Fruit fly (Drosophila melanogaster) whole organism, wandering third instar larva: Measurements from ENCODE around the gene CG46427.

Source experiments
- Abd-B ChIP-seq: fragments of >200 bp; optimal IDR thresholded peaks from 2 replicates; lab custom pipeline; 2017; ENCODE audit warnings: missing biosample characterization, missing genetic modification characterization
- CG32264 ChIP-seq: fragments of 200-800 bp; sonication (Bioruptor generic); optimal IDR thresholded peaks from 2 replicates; lab custom pipeline; 2016; ENCODE audit warnings: missing biosample characterization, missing genetic modification characterization
- CG9705 ChIP-seq: fragments of 200-800 bp; sonication (Bioruptor generic); optimal IDR thresholded peaks from 2 replicates; lab custom pipeline; 2018; ENCODE audit warnings: missing biosample characterization, mild to moderate bottlenecking, missing genetic modification characterization
- CrebA ChIP-seq: fragments of 200-800 bp; sonication (Bioruptor generic); optimal IDR thresholded peaks from 2 replicates; lab custom pipeline; 2016; ENCODE audit warnings: missing biosample characterization, mild to moderate bottlenecking, missing genetic modification characterization, borderline replicate concordance
- Dif ChIP-seq: fragments of 200-275, 200-300 bp; sonication (Bioruptor generic); optimal IDR thresholded peaks from 2 replicates; lab custom pipeline; 2018; ENCODE audit warnings: missing biosample characterization, missing genetic modification characterization; ENCODE audit not compliant: partially characterized antibody
- GATAd ChIP-seq: sonication (Bioruptor generic); optimal IDR thresholded peaks from 2 replicates; lab custom pipeline; 2016; ENCODE audit warnings: missing biosample characterization, missing genetic modification characterization
- HLH106 ChIP-seq: fragments of 200-800 bp; optimal IDR thresholded peaks from 3 replicates; lab custom pipeline; 2019; ENCODE audit warnings: missing biosample characterization, mild to moderate bottlenecking, missing genetic modification characterization, moderate library complexity
- Hnf4 ChIP-seq: fragments of 200-800 bp; sonication (Bioruptor generic); optimal IDR thresholded peaks from 2 replicates; lab custom pipeline; 2016; ENCODE audit warnings: missing biosample characterization, mild to moderate bottlenecking, missing genetic modification characterization
- Hr78 ChIP-seq: fragments of >200 bp; optimal IDR thresholded peaks from 2 replicates; lab custom pipeline; 2017; ENCODE audit warnings: missing biosample characterization, missing genetic modification characterization
- Hr83 ChIP-seq: fragments of 200-300 bp; sonication (Bioruptor generic); optimal IDR thresholded peaks from 2 replicates; lab custom pipeline; 2016; ENCODE audit warnings: missing biosample characterization, mild to moderate bottlenecking, missing genetic modification characterization, moderate library complexity; ENCODE audit not compliant: poor library complexity, severe bottlenecking
- Jra ChIP-seq: sonication (Bioruptor generic); optimal IDR thresholded peaks from 2 replicates; lab custom pipeline; 2016; ENCODE audit warnings: missing biosample characterization, missing genetic modification characterization
- Mio ChIP-seq: sonication (Bioruptor generic); optimal IDR thresholded peaks from 2 replicates; lab custom pipeline; 2016; ENCODE audit warnings: missing biosample characterization, missing genetic modification characterization
- Myc ChIP-seq: fragments of >200 bp; optimal IDR thresholded peaks from 2 replicates; lab custom pipeline; 2017
- N ChIP-seq: fragments of >200 bp; optimal IDR thresholded peaks from 2 replicates; lab custom pipeline; 2018; ENCODE audit warnings: missing biosample characterization, missing external identifiers, missing genetic modification characterization
- OdsH ChIP-seq: fragments of 200-800 bp; sonication (Bioruptor generic); optimal IDR thresholded peaks from 2 replicates; lab custom pipeline; 2016; ENCODE audit warnings: missing biosample characterization, mild to moderate bottlenecking, missing genetic modification characterization
- Rel ChIP-seq, 2 experiments: fragments of 200-800 bp; sonication (Bioruptor generic) in 1 of 2; optimal IDR thresholded peaks; 2 replicates in 1 of 2; 3 replicates in 1 of 2; lab custom pipeline; 2016 to 2019; ENCODE audit warnings: mild to moderate bottlenecking in 2 of 2, missing biosample characterization in 2 of 2, missing genetic modification characterization in 2 of 2, moderate library complexity in 1 of 2
- Sp1 ChIP-seq: fragments of 200-800 bp; sonication (Bioruptor generic); optimal IDR thresholded peaks from 3 replicates; lab custom pipeline; 2019; ENCODE audit warnings: missing biosample characterization, mild to moderate bottlenecking, missing genetic modification characterization, moderate library complexity
- Vsx2 ChIP-seq: fragments of 200-300, 225-300 bp; sonication (Bioruptor generic); optimal IDR thresholded peaks from 2 replicates; lab custom pipeline; 2018; ENCODE audit warnings: missing biosample characterization, missing genetic modification characterization; ENCODE audit not compliant: partially characterized antibody
- br ChIP-seq: fragments of 200-800 bp; sonication (Bioruptor generic); optimal IDR thresholded peaks from 2 replicates; lab custom pipeline; 2016; ENCODE audit warnings: missing biosample characterization, missing genetic modification characterization
- brk ChIP-seq: fragments of 200-800 bp; sonication (Bioruptor generic); optimal IDR thresholded peaks from 2 replicates; lab custom pipeline; 2016; ENCODE audit warnings: missing biosample characterization, mild to moderate bottlenecking, missing genetic modification characterization
- dl ChIP-seq, 2 experiments: fragments of 175-275, 200-275 bp in 1 of 2; fragments of 200-275 bp in 1 of 2; sonication (Bioruptor generic); optimal IDR thresholded peaks; lab custom pipeline; 2018; ENCODE audit warnings: mild to moderate bottlenecking in 2 of 2, missing biosample characterization in 2 of 2, missing genetic modification characterization in 2 of 2, moderate library complexity in 2 of 2; ENCODE audit not compliant: partially characterized antibody in 2 of 2, insufficient read depth in 1 of 2
- dmrt93B ChIP-seq: fragments of 200-800 bp; sonication (Bioruptor generic); optimal IDR thresholded peaks from 2 replicates; lab custom pipeline; 2018; ENCODE audit warnings: missing biosample characterization, mild to moderate bottlenecking, missing genetic modification characterization
- dsf ChIP-seq: sonication (Bioruptor generic); optimal IDR thresholded peaks from 2 replicates; lab custom pipeline; 2016; ENCODE audit warnings: missing biosample characterization, missing genetic modification characterization, borderline replicate concordance
- ey ChIP-seq: fragments of 200-800 bp; sonication (Bioruptor generic); optimal IDR thresholded peaks from 2 replicates; lab custom pipeline; 2016; ENCODE audit warnings: missing biosample characterization, missing genetic modification characterization
- foxo ChIP-seq, 2 experiments: fragments of 200-800 bp; sonication (Bioruptor generic); optimal IDR thresholded peaks; 2 replicates in 1 of 2; 3 replicates in 1 of 2; lab custom pipeline; 2016 to 2017; ENCODE audit warnings: missing biosample characterization in 2 of 2, missing genetic modification characterization in 2 of 2
- fru ChIP-seq: fragments of 200-800 bp; sonication (Bioruptor generic); optimal IDR thresholded peaks from 3 replicates; lab custom pipeline; 2016; ENCODE audit warnings: missing biosample characterization, mild to moderate bottlenecking, missing genetic modification characterization
- h ChIP-seq: fragments of 200-800 bp; sonication (Bioruptor generic); optimal IDR thresholded peaks from 3 replicates; lab custom pipeline; 2016; ENCODE audit warnings: missing biosample characterization, mild to moderate bottlenecking, missing genetic modification characterization
- jim ChIP-seq: fragments of 175-275, 200-325 bp; sonication (Bioruptor generic); optimal IDR thresholded peaks from 2 replicates; lab custom pipeline; 2016; ENCODE audit warnings: missing biosample characterization, mild to moderate bottlenecking, missing genetic modification characterization
- lola ChIP-seq: fragments of >200 bp; optimal IDR thresholded peaks from 2 replicates; lab custom pipeline; 2017; ENCODE audit warnings: missing biosample characterization, missing genetic modification characterization
- pan ChIP-seq: fragments of >200 bp; optimal IDR thresholded peaks from 2 replicates; lab custom pipeline; 2017
- psq ChIP-seq: fragments of 200-800 bp; sonication (Bioruptor generic); optimal IDR thresholded peaks from 3 replicates; lab custom pipeline; 2017; ENCODE audit warnings: missing biosample characterization, mild to moderate bottlenecking, missing genetic modification characterization, moderate library complexity
- rgr ChIP-seq: fragments of 200-800 bp; sonication (Bioruptor generic); optimal IDR thresholded peaks from 3 replicates; lab custom pipeline; 2016; ENCODE audit warnings: missing biosample characterization, mild to moderate bottlenecking, missing genetic modification characterization
- sage ChIP-seq: fragments of 200-800 bp; sonication (Bioruptor generic); optimal IDR thresholded peaks from 2 replicates; lab custom pipeline; 2016; ENCODE audit warnings: missing biosample characterization, mild to moderate bottlenecking, missing genetic modification characterization
- sv ChIP-seq: fragments of 200-800 bp; sonication (Bioruptor generic); optimal IDR thresholded peaks from 3 replicates; lab custom pipeline; 2016; ENCODE audit warnings: missing biosample characterization, missing genetic modification characterization
- tai ChIP-seq: sonication (Bioruptor generic); optimal IDR thresholded peaks from 2 replicates; lab custom pipeline; 2016; ENCODE audit warnings: missing biosample characterization, missing genetic modification characterization
- usp ChIP-seq: fragments of >200 bp; optimal IDR thresholded peaks from 2 replicates; lab custom pipeline; 2017; ENCODE audit warnings: missing biosample characterization, missing genetic modification characterization
- woc ChIP-seq: sonication (Bioruptor generic); optimal IDR thresholded peaks from 2 replicates; lab custom pipeline; 2016; ENCODE audit warnings: missing biosample characterization, mild to moderate bottlenecking, missing genetic modification characterization

The CG46427 gene

DNA sequence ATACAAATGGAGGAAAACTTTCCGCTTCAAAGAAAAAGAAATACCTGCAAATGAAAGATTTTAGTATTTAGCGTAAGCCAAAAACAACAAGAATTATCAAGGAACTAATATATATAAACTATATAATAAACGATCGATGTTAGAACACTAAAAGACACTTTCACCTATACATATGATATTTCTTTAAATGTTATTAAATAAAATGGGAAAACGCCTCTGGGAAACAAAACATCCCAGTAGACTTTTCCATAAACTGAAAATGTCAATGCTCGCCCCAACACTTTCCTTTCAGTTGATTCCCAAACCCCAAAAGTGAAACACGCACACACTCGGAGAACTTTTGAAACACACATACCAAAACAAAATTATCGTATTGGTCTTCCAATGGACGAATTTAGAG, 8.4 kb upstream of the CG46427 start, which contains the start of gene vrs:
Gene vrs, plus strand, starts transcription at position 301 of the 400 bp plus-strand sequence.
- TF ChIP-seq psq (GFP tag; lab: Kevin White, UChicago), result no peak
- TF ChIP-seq dmrt93B (GFP tag; lab: Kevin White, UChicago), result no peak
- no peak for TF ChIP-seq usp (GFP tag; lab: Kevin White, UChicago)
- no peak for TF ChIP-seq Hnf4 (GFP tag; lab: Kevin White, UChicago)
- TF ChIP-seq CG32264 (GFP tag; lab: Kevin White, UChicago), result no peak
- TF ChIP-seq fru (GFP tag; lab: Kevin White, UChicago), result no peak
- no peak for TF ChIP-seq pan
- no peak for TF ChIP-seq Vsx2
- no peak for TF ChIP-seq jim (GFP tag; lab: Kevin White, UChicago)
- no peak for TF ChIP-seq ey
- TF ChIP-seq Dif (GFP tag; lab: Kevin White, UChicago), result no peak
- TF ChIP-seq sage (GFP tag; lab: Kevin White, UChicago), result no peak
- TF ChIP-seq h, result no peak

- TF ChIP-seq Rel (GFP tag; optimal IDR thresholded peaks at IDR 0.05; lab: Kevin White, UChicago) (no peak), Rel (tag; optimal IDR thresholded peaks at IDR 0.05; lab: Kevin White, UChicago) (peak; percentile 14), brk (GFP tag; lab: Kevin White, UChicago) (no peak), Hr78 (no peak), pan (no peak), sage (GFP tag; lab: Kevin White, UChicago) (no peak), Sp1 (GFP tag; lab: Kevin White, UChicago) (no peak), dsf (no peak), h (peak; percentile 43), CrebA (GFP tag; lab: Kevin White, UChicago) (no peak), tai (GFP tag; lab: Kevin White, UChicago) (no peak), dmrt93B (GFP tag; lab: Kevin White, UChicago) (no peak)
Measured at dm6 chr3R:12445468-12445867, 6.5 kb upstream of the CG46427 start.

DNA sequence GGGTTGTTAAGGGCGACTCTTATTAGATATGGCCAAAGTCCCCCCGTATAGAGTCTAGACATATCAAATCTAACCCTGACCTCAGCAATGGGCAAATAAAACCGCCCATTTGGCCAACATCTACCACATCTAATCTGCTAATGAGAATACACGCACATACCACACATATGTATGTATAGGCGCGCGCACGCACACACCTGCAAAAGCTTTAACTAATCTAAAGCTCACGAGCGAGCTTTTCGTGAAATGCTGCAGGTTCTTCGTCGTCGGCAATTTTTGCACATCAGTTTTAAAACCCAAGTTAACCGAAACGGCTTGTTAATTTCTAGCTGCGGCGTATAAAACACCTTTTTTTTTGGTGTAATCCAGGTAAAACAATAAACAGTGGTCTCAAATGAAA, 4.8 kb upstream of the CG46427 start:
- TF ChIP-seq foxo (GFP tag; optimal IDR thresholded peaks at IDR 0.05; lab: Kevin White, UChicago) (no peak), Rel (GFP tag; optimal IDR thresholded peaks at IDR 0.05; lab: Kevin White, UChicago) (no peak), Rel (tag; optimal IDR thresholded peaks at IDR 0.05; lab: Kevin White, UChicago) (peak; percentile 12), sv (no peak), lola (peak; percentile 58), CrebA (GFP tag; lab: Kevin White, UChicago) (no peak), ey (no peak), Jra (GFP tag; lab: Kevin White, UChicago) (no peak), Mio (GFP tag; lab: Kevin White, UChicago) (no peak), OdsH (GFP tag; lab: Kevin White, UChicago) (no peak), GATAd (GFP tag; lab: Kevin White, UChicago) (no peak), brk (GFP tag; lab: Kevin White, UChicago) (no peak), Hr83 (peak; percentile 20)

dm6 chr3R:12442601-12443533, 3.9 kb upstream of the CG46427 start:
- TF ChIP-seq dsf (peak; percentile 28), Sp1 (GFP tag; lab: Kevin White, UChicago) (peak; percentile 84), tai (GFP tag; lab: Kevin White, UChicago) (peak; percentile 51), CG9705 (GFP tag; lab: Kevin White, UChicago) (peak; percentile 45), brk (GFP tag; lab: Kevin White, UChicago) (peak; percentile 78), h (peak; percentile 90), woc (peak; percentile 37), HLH106 (tag; lab: Kevin White, UChicago) (peak; percentile 79), N (GFP tag; lab: Kevin White, UChicago) (no peak), OdsH (GFP tag; lab: Kevin White, UChicago) (peak; percentile 83), Dif (GFP tag; lab: Kevin White, UChicago) (peak; percentile 11), Hr78 (no peak), Abd-B (GFP tag; lab: Kevin White, UChicago) (no peak), jim (GFP tag; lab: Kevin White, UChicago) (no peak), foxo (GFP tag; optimal IDR thresholded peaks at IDR 0.05; lab: Kevin White, UChicago) (peak in 1 of 2 experiments; percentile 82), fru (GFP tag; lab: Kevin White, UChicago) (peak; percentile 77), dl (GFP tag; optimal IDR thresholded peaks at IDR 0.05; lab: Kevin White, UChicago; ENCODE audit: insufficient read depth in 1 of 2, partially characterized antibody in 2 of 2) (no peak), Jra (GFP tag; lab: Kevin White, UChicago) (peak; percentile 63), ey (peak; percentile 68), Hnf4 (GFP tag; lab: Kevin White, UChicago) (peak; percentile 38), Myc (lab: Kevin White, UChicago) (no peak), rgr (GFP tag; lab: Kevin White, UChicago) (peak; percentile 82), dmrt93B (GFP tag; lab: Kevin White, UChicago) (peak; percentile 44), Hr83 (peak; percentile 56), br (peak; percentile 64), psq (GFP tag; lab: Kevin White, UChicago) (peak; percentile 72)
